Fruit fly (Drosophila melanogaster): ENCODE results near the gene ssp7.

- TF ChIP-seq h (optimal IDR thresholded peaks at IDR 0.05): no peak
- TF ChIP-seq Myc (optimal IDR thresholded peaks at IDR 0.05): no peak
- TF ChIP-seq Sin3A (optimal IDR thresholded peaks at IDR 0.05): no peak
- TF ChIP-seq psq (optimal IDR thresholded peaks at IDR 0.05): no peak
- TF ChIP-seq insv (optimal IDR thresholded peaks at IDR 0.05): no peak
- no peak for TF ChIP-seq ttk (optimal IDR thresholded peaks at IDR 0.05)
Observed at dm6 chrX:11128828-11129227, 11.2 kb downstream of the ssp7 start, which contains the start of gene SrpRalpha.
